Worm (Caenorhabditis elegans) whole organism, late embryonic: ENCODE results near the gene sec-61.A.

Experiments
- C38D4.7 ChIP-seq: fragments of 200-800 bp; sonication (Bioruptor generic); optimal IDR thresholded peaks from 2 replicates; lab custom pipeline; 2018; ENCODE audit warnings: mild to moderate bottlenecking, missing genetic modification characterization, moderate library complexity, missing compliant biosample characterization
- ama-1 ChIP-seq: fragments of 150-350 bp; optimal IDR thresholded peaks from 2 replicates; lab custom pipeline; 2014
- nhr-11 ChIP-seq: fragments of 150-350 bp; optimal IDR thresholded peaks from 2 replicates; lab custom pipeline; 2014; ENCODE audit warnings: missing biosample characterization, missing genetic modification characterization
- pha-4 ChIP-seq: fragments of 150-350 bp; optimal IDR thresholded peaks from 2 replicates; lab custom pipeline; 2018; ENCODE audit warnings: missing biosample characterization, missing genetic modification reagents, missing genetic modification characterization

ce11 chrIV:14833537-14833936 lies 8.5 kb upstream of the sec-61.A start:
- TF ChIP-seq pha-4 (tag; lab: Kevin White, UChicago) (no peak), C38D4.7 (no peak), nhr-11 (tag; lab: Kevin White, UChicago) (no peak), ama-1 (no peak)
